Worm (Caenorhabditis elegans): ENCODE results near the gene T20D4.12.
A peak's percentile ranks its signal among the peaks of the same experiment; 100 is the strongest.

Gene T20D4.12

ce11 chrV:3391005-3391404 is 5.9 kb upstream of the T20D4.12 start (continued):
- TF ChIP-seq F39B2.1 (GFP tag; IDR thresholded peaks at IDR 0.05) (no peak), F22D6.2 (tag; optimal IDR thresholded peaks at IDR 0.05) (no peak), mes-4 (tag; optimal IDR thresholded peaks at IDR 0.05) (no peak), pbrm-1 (GFP tag; IDR thresholded peaks at IDR 0.05) (no peak), die-1 (tag; optimal IDR thresholded peaks at IDR 0.05) (no peak), egrh-3 (GFP tag; IDR thresholded peaks at IDR 0.05) (no peak), athp-1 (tag; optimal IDR thresholded peaks at IDR 0.05) (no peak), F52B5.7 (tag; optimal IDR thresholded peaks at IDR 0.05) (no peak), zim-3 (tag; optimal IDR thresholded peaks at IDR 0.05) (no peak), nhr-80 (tag; optimal IDR thresholded peaks at IDR 0.05) (peak; percentile 75), let-607 (tag; optimal IDR thresholded peaks at IDR 0.05) (no peak), cebp-1 (GFP tag; IDR thresholded peaks at IDR 0.05) (no peak), cebp-1 (tag; optimal IDR thresholded peaks at IDR 0.05) (no peak), ekl-4 (GFP tag; IDR thresholded peaks at IDR 0.05) (no peak), ets-4 (GFP tag; optimal IDR thresholded peaks at IDR 0.05) (no peak), nhr-90 (tag; optimal IDR thresholded peaks at IDR 0.05) (no peak), madf-3 (GFP tag; IDR thresholded peaks at IDR 0.05) (no peak), tbp1 (GFP tag; optimal IDR thresholded peaks at IDR 0.05) (peak; percentile 12), snpc-4 (GFP tag; optimal IDR thresholded peaks at IDR 0.05) (no peak), snpc-4 (tag; optimal IDR thresholded peaks at IDR 0.05) (peak in 1 of 4 experiments; percentile 36), mcd-1 (GFP tag; IDR thresholded peaks at IDR 0.05) (peak; percentile 37; the same call in 1 of the 2 replicates), aptf-2 (GFP tag; conservative IDR thresholded peaks at IDR 0.05) (no peak), B0035.1 (tag; optimal IDR thresholded peaks at IDR 0.05) (no peak), nfyb-1 (GFP tag; IDR thresholded peaks at IDR 0.05) (0 out of 2 replicates have a peak, but pooled peaks have one; percentile 47), K11D2.4 (GFP tag; IDR thresholded peaks at IDR 0.05) (0 out of 2 replicates have a peak, but pooled peaks have one; percentile 66), nhr-27 (tag; optimal IDR thresholded peaks at IDR 0.05) (no peak), efl-1 (GFP tag; optimal IDR thresholded peaks at IDR 0.05) (no peak), madf-6 (GFP tag; IDR thresholded peaks at IDR 0.05) (no peak), fkh-3 (tag; optimal IDR thresholded peaks at IDR 0.05) (no peak), F37B4.10 (GFP tag; IDR thresholded peaks at IDR 0.05) (no peak), hmg-1.2 (GFP tag; IDR thresholded peaks at IDR 0.05) (peak; percentile 58; the same call in 1 of the 2 replicates), egl-18 (GFP tag; IDR thresholded peaks at IDR 0.05) (no peak), ceh-27 (GFP tag; optimal IDR thresholded peaks at IDR 0.05) (peak; percentile 27), aptf-3 (GFP tag; IDR thresholded peaks at IDR 0.05) (no peak), snpc-1.1 (tag; optimal IDR thresholded peaks at IDR 0.05; ENCODE audit: insufficient read depth) (no peak), rpc-1 (optimal IDR thresholded peaks at IDR 0.05) (no peak), rpc-1 (tag; optimal IDR thresholded peaks at IDR 0.05) (no peak), lin-35 (GFP tag; optimal IDR thresholded peaks at IDR 0.05) (peak in 1 of 3 experiments; percentile 72)

- TF ChIP-seq snpc-4 (GFP tag; optimal IDR thresholded peaks at IDR 0.05) (no peak), snpc-4 (tag; optimal IDR thresholded peaks at IDR 0.05) (peak in 1 of 4 experiments; percentile 75), mcd-1 (GFP tag; IDR thresholded peaks at IDR 0.05) (no peak), him-1 (tag; optimal IDR thresholded peaks at IDR 0.05) (no peak), zfh-2 (GFP tag; conservative IDR thresholded peaks at IDR 0.05) (peak; percentile 70), madf-6 (GFP tag; IDR thresholded peaks at IDR 0.05) (no peak)
Measured at ce11 chrV:3394065-3394464, 2.8 kb upstream of the T20D4.12 start.
